Fruit fly (Drosophila melanogaster) whole organism, embryonic: ENCODE results near the gene Col4a1.

Experiments
- CG10209 ChIP-seq: fragments of 200-800 bp; sonication (Bioruptor generic); optimal IDR thresholded peaks from 3 replicates; lab custom pipeline; 2017; ENCODE audit warnings: missing biosample characterization, mild to moderate bottlenecking, missing genetic modification characterization, missing genetic modification reagents
- CG10565 ChIP-seq: fragments of 200-800 bp; sonication (Bioruptor generic); optimal IDR thresholded peaks from 3 replicates; lab custom pipeline; 2016; ENCODE audit warnings: missing biosample characterization, mild to moderate bottlenecking, missing genetic modification characterization
- CG10959 ChIP-seq: fragments of 200-800 bp; sonication (Bioruptor generic); IDR thresholded peaks from 2 replicates; pipeline ENCODE4 v1.3.6; 2022; ENCODE audit warnings: missing biosample characterization, missing genetic modification characterization
- CG11247 ChIP-seq: fragments of 200-800 bp; sonication (Bioruptor generic); IDR thresholded peaks from 2 replicates; pipeline ENCODE4 v1.3.6; 2022; ENCODE audit warnings: missing biosample characterization, missing genetic modification characterization
- CG12104 ChIP-seq: fragments of 200-800 bp; sonication (Bioruptor generic); optimal IDR thresholded peaks from 3 replicates; lab custom pipeline; 2016; ENCODE audit warnings: missing biosample characterization, missing genetic modification characterization
- CG1233 ChIP-seq: fragments of 200-800 bp; sonication (Bioruptor generic); optimal IDR thresholded peaks from 4 replicates; lab custom pipeline; 2018; ENCODE audit warnings: missing biosample characterization, mild to moderate bottlenecking, missing genetic modification characterization
- CG12769 ChIP-seq: fragments of 200-800 bp; sonication (Bioruptor generic); optimal IDR thresholded peaks from 2 replicates; lab custom pipeline; 2019; ENCODE audit warnings: missing biosample characterization, mild to moderate bottlenecking, missing genetic modification characterization, moderate library complexity
- CG14441 ChIP-seq: fragments of 200-800 bp; sonication (Bioruptor generic); IDR thresholded peaks from 2 replicates; pipeline ENCODE4 v1.3.6; 2022; ENCODE audit warnings: missing biosample characterization, missing genetic modification characterization
- CG1602 ChIP-seq: fragments of 200-800 bp; sonication (Bioruptor generic); optimal IDR thresholded peaks from 3 replicates; lab custom pipeline; 2016; ENCODE audit warnings: missing biosample characterization, missing genetic modification characterization
- CG16779 ChIP-seq: fragments of 200-800 bp; sonication (Bioruptor generic); IDR thresholded peaks from 2 replicates; pipeline ENCODE4 v1.3.6; 2022; ENCODE audit warnings: missing biosample characterization, missing genetic modification characterization
- CG1832 ChIP-seq: fragments of 200-800 bp; sonication (Bioruptor generic); optimal IDR thresholded peaks from 2 replicates; lab custom pipeline; 2017; ENCODE audit warnings: missing biosample characterization, mild to moderate bottlenecking, missing genetic modification characterization, inconsistent platforms
- CG2199 ChIP-seq: fragments of 200-800 bp; sonication (Bioruptor generic); IDR thresholded peaks from 3 replicates; pipeline ENCODE4 v1.3.6; 2022; ENCODE audit warnings: missing biosample characterization, missing genetic modification characterization
- CG30020 ChIP-seq: fragments of 200-800 bp; optimal IDR thresholded peaks from 2 replicates; lab custom pipeline; 2019; ENCODE audit warnings: missing biosample characterization, mild to moderate bottlenecking, missing genetic modification characterization, moderate library complexity
- CG30403 ChIP-seq: fragments of 200-800 bp; sonication (Bioruptor generic); optimal IDR thresholded peaks from 3 replicates; lab custom pipeline; 2016; ENCODE audit warnings: missing biosample characterization, missing genetic modification characterization
- CG31224 ChIP-seq: fragments of 200-800 bp; sonication (Bioruptor generic); IDR thresholded peaks from 2 replicates; pipeline ENCODE4 v1.3.6; 2022; ENCODE audit warnings: missing biosample characterization, missing genetic modification characterization
- CG4404 ChIP-seq: fragments of 200-800 bp; sonication (Bioruptor generic); IDR thresholded peaks from 2 replicates; pipeline ENCODE4 v1.3.6; 2022; ENCODE audit warnings: missing biosample characterization, missing genetic modification characterization
- CG5180 ChIP-seq: fragments of 200-800 bp; sonication (Bioruptor generic); optimal IDR thresholded peaks from 3 replicates; lab custom pipeline; 2017; ENCODE audit warnings: missing biosample characterization, missing genetic modification characterization, mild to moderate bottlenecking, moderate library complexity, missing genetic modification reagents
- CG6175 ChIP-seq: fragments of 200-800 bp; sonication (Bioruptor generic); IDR thresholded peaks from 3 replicates; pipeline ENCODE4 v1.3.6; 2022; ENCODE audit warnings: missing biosample characterization, missing genetic modification characterization
- CG7556 ChIP-seq: fragments of 200-800 bp; sonication (Bioruptor generic); optimal IDR thresholded peaks from 2 replicates; lab custom pipeline; 2017; ENCODE audit warnings: missing biosample characterization, mild to moderate bottlenecking, missing genetic modification characterization
- CG7786 ChIP-seq: fragments of 200-800 bp; sonication (Bioruptor generic); optimal IDR thresholded peaks from 2 replicates; lab custom pipeline; 2016; ENCODE audit warnings: missing biosample characterization, missing genetic modification characterization
- CG7839 ChIP-seq: fragments of 200-800 bp; sonication (Bioruptor generic); optimal IDR thresholded peaks from 3 replicates; lab custom pipeline; 2018; ENCODE audit warnings: missing biosample characterization, mild to moderate bottlenecking, missing genetic modification characterization, moderate library complexity
- CG7987 ChIP-seq: fragments of 200-800 bp; sonication (Bioruptor generic); optimal IDR thresholded peaks from 2 replicates; lab custom pipeline; 2018; ENCODE audit warnings: missing biosample characterization, mild to moderate bottlenecking, missing genetic modification characterization, moderate library complexity
- CG8089 ChIP-seq: fragments of 200-800 bp; sonication (Bioruptor generic); optimal IDR thresholded peaks from 3 replicates; lab custom pipeline; 2016; ENCODE audit warnings: missing biosample characterization, missing genetic modification characterization
- CTCF ChIP-seq: fragments of 200-800 bp; sonication (Bioruptor generic); optimal IDR thresholded peaks from 2 replicates; lab custom pipeline; 2017; ENCODE audit warnings: missing biosample characterization, mild to moderate bottlenecking, missing genetic modification characterization, moderate library complexity
- Camta ChIP-seq: fragments of 200-800 bp; sonication (Bioruptor generic); optimal IDR thresholded peaks from 2 replicates; lab custom pipeline; 2016; ENCODE audit warnings: missing biosample characterization, missing genetic modification characterization
- Hey ChIP-seq: fragments of 200-800 bp; sonication (Bioruptor generic); optimal IDR thresholded peaks from 3 replicates; lab custom pipeline; 2018; ENCODE audit warnings: missing biosample characterization, mild to moderate bottlenecking, missing genetic modification characterization
- Hr51 ChIP-seq, 2 experiments: fragments of 200-800 bp; sonication (Bioruptor generic); optimal IDR thresholded peaks; 2 replicates in 1 of 2; 3 replicates in 1 of 2; lab custom pipeline; 2016 to 2018; ENCODE audit warnings: missing biosample characterization in 2 of 2, missing genetic modification characterization in 2 of 2, mild to moderate bottlenecking in 1 of 2, moderate library complexity in 1 of 2
- Hr78 ChIP-seq, 2 experiments: fragments of 200-800 bp in 1 of 2; fragments of >200 bp in 1 of 2; sonication (Bioruptor generic) in 1 of 2; optimal IDR thresholded peaks; 2 replicates each; lab custom pipeline; 2017 to 2019; ENCODE audit warnings: missing biosample characterization in 2 of 2, missing genetic modification characterization in 2 of 2, mild to moderate bottlenecking in 1 of 2, moderate library complexity in 1 of 2
- NC2α ChIP-seq: fragments of 200-800 bp; sonication (Bioruptor generic); optimal IDR thresholded peaks from 2 replicates; lab custom pipeline; 2016; ENCODE audit warnings: missing biosample characterization, missing genetic modification characterization
- Nf-YB ChIP-seq: fragments of 200-800 bp; sonication (Bioruptor generic); optimal IDR thresholded peaks from 3 replicates; lab custom pipeline; 2019; ENCODE audit warnings: missing biosample characterization, mild to moderate bottlenecking, missing genetic modification characterization, moderate library complexity
- Spps ChIP-seq: fragments of 200-800 bp; sonication (Bioruptor generic); optimal IDR thresholded peaks from 2 replicates; lab custom pipeline; 2018; ENCODE audit warnings: missing biosample characterization, mild to moderate bottlenecking, missing genetic modification characterization
- ash1 ChIP-seq: fragments of 200-800 bp; sonication (Bioruptor generic); optimal IDR thresholded peaks from 2 replicates; lab custom pipeline; 2018; ENCODE audit warnings: missing biosample characterization, mild to moderate bottlenecking, missing genetic modification characterization
- chif ChIP-seq, 2 experiments: fragments of 200-800 bp; sonication (Bioruptor generic); optimal IDR thresholded peaks; 3 replicates each; lab custom pipeline; 2016; ENCODE audit warnings: missing biosample characterization in 2 of 2, missing genetic modification characterization in 2 of 2
- chm ChIP-seq: fragments of 200-800 bp; sonication (Bioruptor generic); IDR thresholded peaks from 2 replicates; pipeline ENCODE4 v1.3.6; 2022; ENCODE audit warnings: missing biosample characterization, missing genetic modification characterization
- croc ChIP-seq: fragments of 200-800 bp; sonication (Bioruptor generic); conservative IDR thresholded peaks from 3 replicates; pipeline ENCODE4 v1.3.6; 2022; ENCODE audit warnings: missing biosample characterization, missing genetic modification characterization
- fd102C ChIP-seq: fragments of 200-800 bp; sonication (Bioruptor generic); optimal IDR thresholded peaks from 2 replicates; lab custom pipeline; 2018; ENCODE audit warnings: missing biosample characterization, mild to moderate bottlenecking, missing genetic modification characterization, moderate library complexity
- her ChIP-seq: fragments of 200-800 bp; sonication (Bioruptor generic); optimal IDR thresholded peaks from 2 replicates; lab custom pipeline; 2016; ENCODE audit warnings: missing biosample characterization, missing genetic modification characterization
- hkb ChIP-seq, 2 experiments: fragments of 200-800 bp in 1 of 2; fragments of >200 bp in 1 of 2; sonication (Bioruptor generic) in 1 of 2; IDR thresholded peaks in 1 of 2; optimal IDR thresholded peaks in 1 of 2; 2 replicates each; pipeline versions ENCODE4 v1.3.6 to Lab custom; 2017 to 2022; ENCODE audit warnings: missing biosample characterization in 1 of 2, missing genetic modification characterization in 1 of 2
- jumu ChIP-seq: fragments of 200-800 bp; sonication (Bioruptor generic); optimal IDR thresholded peaks from 3 replicates; lab custom pipeline; 2016; ENCODE audit warnings: missing biosample characterization, missing genetic modification characterization
- lab ChIP-seq: fragments of 200-800 bp; sonication (Bioruptor generic); optimal IDR thresholded peaks from 3 replicates; lab custom pipeline; 2017; ENCODE audit warnings: missing biosample characterization, missing genetic modification characterization, mild to moderate bottlenecking, moderate library complexity, missing genetic modification reagents
- lola ChIP-seq, 3 experiments: fragments of >200 bp in 2 of 3; fragments of 200-800 bp in 1 of 3; sonication (Bioruptor generic) in 1 of 3; optimal IDR thresholded peaks; 2 replicates each; lab custom pipeline; 2017 to 2019; ENCODE audit warnings: missing biosample characterization in 3 of 3, missing genetic modification characterization in 3 of 3, mild to moderate bottlenecking in 1 of 3, moderate library complexity in 1 of 3
- mirr ChIP-seq: fragments of 200-800 bp; sonication (Bioruptor generic); optimal IDR thresholded peaks from 3 replicates; lab custom pipeline; 2018; ENCODE audit warnings: missing biosample characterization, mild to moderate bottlenecking, missing genetic modification characterization
- oc ChIP-seq: fragments of 200-800 bp; sonication (Bioruptor generic); optimal IDR thresholded peaks from 2 replicates; lab custom pipeline; 2018; ENCODE audit warnings: missing biosample characterization, mild to moderate bottlenecking, missing genetic modification characterization, moderate library complexity
- repo ChIP-seq: fragments of 200-800 bp; sonication (Bioruptor generic); optimal IDR thresholded peaks from 2 replicates; lab custom pipeline; 2016; ENCODE audit warnings: missing biosample characterization, missing genetic modification characterization
- rib ChIP-seq: fragments of 200-800 bp; sonication (Bioruptor generic); IDR thresholded peaks from 2 replicates; pipeline ENCODE4 v1.3.6; 2022; ENCODE audit warnings: missing biosample characterization, missing genetic modification characterization
- sens-2 ChIP-seq: fragments of 200-800 bp; sonication (Bioruptor generic); IDR thresholded peaks from 2 replicates; pipeline ENCODE4 v1.3.6; 2022; ENCODE audit warnings: missing biosample characterization, missing genetic modification characterization
- tgo ChIP-seq: fragments of 200-800 bp; sonication (Bioruptor generic); IDR thresholded peaks from 3 replicates; pipeline ENCODE4 v1.3.6; 2022; ENCODE audit warnings: missing biosample characterization, missing genetic modification characterization
- usp ChIP-seq: fragments of >200 bp; optimal IDR thresholded peaks from 2 replicates; lab custom pipeline; 2017; ENCODE audit warnings: missing biosample characterization, missing genetic modification characterization
- vnd ChIP-seq: fragments of 200-800 bp; sonication (Bioruptor generic); IDR thresholded peaks from 3 replicates; pipeline ENCODE4 v1.3.6; 2022; ENCODE audit warnings: missing biosample characterization, missing genetic modification characterization; ENCODE audit not compliant: partially characterized antibody

Gene Col4a1

dm6 chr2L:5052367-5052914, 23.0 kb downstream of the Col4a1 start, which contains the start of gene senju (continued):
- TF ChIP-seq CG6175 (GFP tag; lab: Robert Waterston, UW) (peak; percentile 52; the same call in 2 of the 3 replicates), Hr78 (GFP tag; optimal IDR thresholded peaks at IDR 0.05; lab: Kevin White, UChicago) (peak in 1 of 2 experiments; percentile 59), Hey (tag; lab: Kevin White, UChicago) (peak; percentile 69), sens-2 (GFP tag; lab: Robert Waterston, UW) (peak; percentile 76), repo (GFP tag; lab: Kevin White, UChicago) (peak; percentile 85), CG8089 (GFP tag; lab: Kevin White, UChicago) (peak; percentile 80), CG30020 (tag; lab: Kevin White, UChicago) (peak; percentile 55), CG2199 (0 out of 3 replicates have a peak, but pooled peaks have one; percentile 35), CG31224 (GFP tag; lab: Robert Waterston, UW) (peak; percentile 63), Camta (GFP tag; lab: Kevin White, UChicago) (peak; percentile 77), CG14441 (peak; percentile 83), CG10959 (GFP tag; lab: Robert Waterston, UW) (peak; percentile 50; the same call in 1 of the 2 replicates), ash1 (GFP tag; lab: Kevin White, UChicago) (peak; percentile 74), CG12769 (tag; lab: Kevin White, UChicago) (peak; percentile 82), lola (GFP tag; optimal IDR thresholded peaks at IDR 0.05; lab: Kevin White, UChicago) (peak in 1 of 3 experiments; percentile 57), CG1233 (GFP tag; lab: Kevin White, UChicago) (peak; percentile 71), CG30403 (GFP tag; lab: Kevin White, UChicago) (peak; percentile 90), chm (GFP tag; lab: Robert Waterston, UW) (peak; percentile 87), oc (tag; lab: Kevin White, UChicago) (peak; percentile 39), CG1602 (GFP tag; lab: Kevin White, UChicago) (peak; percentile 69), CG4404 (GFP tag; lab: Robert Waterston, UW) (peak; percentile 52), Spps (tag; lab: Kevin White, UChicago) (peak; percentile 46), CG10209 (GFP tag; lab: Kevin White, UChicago) (peak; percentile 77), Hr51 (GFP tag; optimal IDR thresholded peaks at IDR 0.05; lab: Kevin White, UChicago) (peak; percentile 82 to 86), lab (peak; percentile 91), hkb (optimal IDR thresholded peaks at IDR 0.05; lab: Kevin White, UChicago) (no peak), hkb (GFP tag; IDR thresholded peaks at IDR 0.05; lab: Robert Waterston, UW) (peak; percentile 84), CG7987 (GFP tag; lab: Kevin White, UChicago) (peak; percentile 93), CG16779 (GFP tag; lab: Robert Waterston, UW) (peak; percentile 53), jumu (GFP tag; lab: Kevin White, UChicago) (peak; percentile 89), NC2α (GFP tag; lab: Kevin White, UChicago) (peak; percentile 66), rib (GFP tag; lab: Robert Waterston, UW) (peak; percentile 95), CG11247 (GFP tag; lab: Robert Waterston, UW) (peak; percentile 83), croc (GFP tag; lab: Robert Waterston, UW) (peak; percentile 27; the same call in 1 of the 3 replicates), CG12104 (GFP tag; lab: Kevin White, UChicago) (peak; percentile 73), CG7786 (GFP tag; lab: Kevin White, UChicago) (peak; percentile 88), tgo (GFP tag; lab: Robert Waterston, UW) (peak; percentile 82), CG7839 (tag; lab: Kevin White, UChicago) (peak; percentile 79), vnd (peak; percentile 23; the same call in 1 of the 3 replicates), CTCF (GFP tag; lab: Kevin White, UChicago) (peak; percentile 55), mirr (GFP tag; lab: Kevin White, UChicago) (peak; percentile 84), CG10565 (no peak), Nf-YB (GFP tag; lab: Kevin White, UChicago) (peak; percentile 58), her (GFP tag; lab: Kevin White, UChicago) (peak; percentile 91), CG1832 (peak; percentile 31), chif (GFP tag; optimal IDR thresholded peaks at IDR 0.05; lab: Kevin White, UChicago) (peak; percentile 82 to 84), usp (GFP tag; lab: Kevin White, UChicago) (no peak), CG5180 (GFP tag; lab: Kevin White, UChicago) (peak; percentile 62), fd102C (GFP tag; lab: Kevin White, UChicago) (no peak), CG7556 (peak; percentile 86)
